Fruit fly (Drosophila melanogaster): ENCODE data around the gene CG43082.
A peak's percentile ranks its signal among the peaks of the same experiment; 100 is the strongest.

CG43082 gene

DNA sequence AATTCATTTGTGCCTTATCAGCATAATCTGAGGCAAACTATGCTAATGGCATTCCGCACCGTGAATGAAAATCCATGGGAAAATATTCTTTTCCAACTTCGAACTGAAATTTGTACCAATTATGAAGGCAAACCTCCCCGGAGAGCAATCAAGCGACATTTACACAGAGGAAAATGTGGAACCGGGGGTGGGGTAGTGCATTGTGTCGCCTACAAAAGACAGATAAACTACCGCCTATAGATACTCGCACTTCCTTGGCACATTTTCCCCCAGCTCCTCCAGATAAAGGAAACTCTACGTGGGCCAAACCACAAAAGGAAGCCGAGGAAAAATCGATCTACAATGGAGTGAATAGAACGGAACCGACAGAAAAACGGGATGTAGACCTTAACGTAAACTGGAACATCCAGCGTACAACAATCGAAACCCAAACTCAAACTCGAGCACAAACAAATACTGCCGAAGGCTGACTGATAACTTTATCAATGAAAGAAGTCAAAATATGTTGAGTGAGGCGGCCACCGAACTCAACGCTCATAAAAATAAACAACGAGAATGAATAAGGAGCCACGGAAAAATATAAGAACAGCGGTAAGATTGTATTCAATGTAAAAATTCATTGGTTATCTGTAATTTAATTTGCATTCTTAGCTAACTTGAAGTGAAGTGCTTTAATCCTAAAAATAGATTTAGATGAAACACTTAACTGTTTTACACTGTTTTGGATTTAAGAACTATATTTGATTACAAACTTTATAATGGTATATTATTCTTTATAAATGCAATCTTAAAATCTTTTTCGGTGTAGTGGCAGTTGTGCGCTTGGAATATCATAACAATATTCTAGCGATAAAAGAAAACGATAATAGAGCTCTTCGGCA, 29.3 kb downstream of the CG43082 start (continued):
- TF ChIP-seq Usf (GFP tag; optimal IDR thresholded peaks at IDR 0.05) (no peak), Rx (GFP tag; IDR thresholded peaks at IDR 0.05) (no peak), Max (GFP tag; optimal IDR thresholded peaks at IDR 0.05) (no peak), CG17359 (tag; optimal IDR thresholded peaks at IDR 0.05) (peak; percentile 35), CG15601 (tag; optimal IDR thresholded peaks at IDR 0.05) (peak; percentile 6), CG4282 (GFP tag; optimal IDR thresholded peaks at IDR 0.05) (no peak), lab (GFP tag; optimal IDR thresholded peaks at IDR 0.05) (peak; percentile 28), Sox102F (GFP tag; optimal IDR thresholded peaks at IDR 0.05) (peak; percentile 15), stc (GFP tag; IDR thresholded peaks at IDR 0.05) (no peak), ase (GFP tag; IDR thresholded peaks at IDR 0.05) (no peak), bsh (GFP tag; optimal IDR thresholded peaks at IDR 0.05) (peak in 1 of 2 experiments; percentile 55), H2.0 (GFP tag; IDR thresholded peaks at IDR 0.05) (no peak), gsb-n (tag; optimal IDR thresholded peaks at IDR 0.05) (peak; percentile 31), CG10321 (GFP tag; IDR thresholded peaks at IDR 0.05) (no peak), CG10959 (GFP tag; IDR thresholded peaks at IDR 0.05) (peak; percentile 56; the same call in 1 of the 2 replicates), HLH4C (GFP tag; IDR thresholded peaks at IDR 0.05; ENCODE audit: partially characterized antibody) (no peak), zfh1 (GFP tag; IDR thresholded peaks at IDR 0.05) (peak; percentile 47; the same call in 2 of the 3 replicates), CG18764 (GFP tag; optimal IDR thresholded peaks at IDR 0.05) (peak; percentile 37), btn (GFP tag; optimal IDR thresholded peaks at IDR 0.05) (peak; percentile 21), row (GFP tag; IDR thresholded peaks at IDR 0.05) (peak; percentile 55), Oli (tag; optimal IDR thresholded peaks at IDR 0.05) (peak; percentile 33), ttk (GFP tag; IDR thresholded peaks at IDR 0.05) (peak; percentile 14; the same call in 1 of the 2 replicates), nmo (GFP tag; optimal IDR thresholded peaks at IDR 0.05) (peak; percentile 49), z (GFP tag; IDR thresholded peaks at IDR 0.05) (peak; percentile 52; the same call in 2 of the 3 replicates), CG3163 (GFP tag; optimal IDR thresholded peaks at IDR 0.05) (no peak), CG6654 (GFP tag; optimal IDR thresholded peaks at IDR 0.05) (peak; percentile 19), MTF-1 (GFP tag; optimal IDR thresholded peaks at IDR 0.05; ENCODE audit: borderline replicate concordance) (no peak), en (GFP tag; optimal IDR thresholded peaks at IDR 0.05) (no peak), Blimp-1 (GFP tag; optimal IDR thresholded peaks at IDR 0.05) (peak; percentile 84), CG15479 (GFP tag; optimal IDR thresholded peaks at IDR 0.05) (peak; percentile 52), dysf (GFP tag; IDR thresholded peaks at IDR 0.05) (0 out of 3 replicates have a peak, but pooled peaks have one; percentile 21), caup (GFP tag; optimal IDR thresholded peaks at IDR 0.05; ENCODE audit: severe bottlenecking) (peak; percentile 30), jumu (GFP tag; optimal IDR thresholded peaks at IDR 0.05) (no peak), CG2202 (tag; optimal IDR thresholded peaks at IDR 0.05) (no peak), ab (GFP tag; optimal IDR thresholded peaks at IDR 0.05) (no peak), schlank (tag; optimal IDR thresholded peaks at IDR 0.05) (no peak), CG8944 (GFP tag; optimal IDR thresholded peaks at IDR 0.05) (no peak), CG18011 (GFP tag; optimal IDR thresholded peaks at IDR 0.05) (no peak), HLH54F (GFP tag; optimal IDR thresholded peaks at IDR 0.05) (no peak), CG10267 (tag; optimal IDR thresholded peaks at IDR 0.05) (peak; percentile 77), Bgb (GFP tag; IDR thresholded peaks at IDR 0.05; ENCODE audit: partially characterized antibody) (no peak), Dek (tag; optimal IDR thresholded peaks at IDR 0.05) (peak; percentile 3), CG8924 (tag; optimal IDR thresholded peaks at IDR 0.05) (peak; percentile 73), trem (tag; optimal IDR thresholded peaks at IDR 0.05) (peak; percentile 65), fd64A (GFP tag; optimal IDR thresholded peaks at IDR 0.05) (no peak), Deaf1 (tag; optimal IDR thresholded peaks at IDR 0.05) (peak; percentile 26), sob (GFP tag; IDR thresholded peaks at IDR 0.05) (no peak), D19A (tag; optimal IDR thresholded peaks at IDR 0.05) (peak; percentile 24)
